Worm (Caenorhabditis elegans): ENCODE results near the gene C39E9.12.

Gene C39E9.12

DNA sequence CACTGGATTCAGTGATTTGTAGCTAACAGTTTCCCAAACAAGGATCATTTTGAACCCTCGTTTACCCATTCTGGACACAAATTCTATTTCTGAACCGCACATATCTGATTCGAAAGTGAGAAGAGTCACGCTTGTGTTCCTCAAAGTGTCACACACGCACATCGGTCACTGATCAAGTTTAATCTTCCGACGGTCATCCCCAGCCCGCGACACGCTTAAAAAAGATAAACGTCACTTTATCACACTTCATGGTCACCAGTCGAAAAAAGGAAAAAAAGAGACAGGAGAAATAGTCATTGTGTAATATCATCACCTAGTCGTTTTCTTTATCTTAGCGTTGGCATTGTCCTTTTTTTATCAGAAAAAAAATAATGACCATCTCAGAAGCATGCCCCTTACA is 16.1 kb upstream of the C39E9.12 start (continued):
- no peak for TF ChIP-seq aha-1 (tag; optimal IDR thresholded peaks at IDR 0.05)
- TF ChIP-seq tbx-2 (tag; optimal IDR thresholded peaks at IDR 0.05) = no peak
- peak in 1 of 2 experiments; percentile 50 for TF ChIP-seq lin-35 (GFP tag; optimal IDR thresholded peaks at IDR 0.05)
- peak; percentile 54 for TF ChIP-seq nhr-20 (tag; optimal IDR thresholded peaks at IDR 0.05)
- TF ChIP-seq nhr-12 (tag; optimal IDR thresholded peaks at IDR 0.05) = no peak
- no peak for TF ChIP-seq nhr-237 (tag; optimal IDR thresholded peaks at IDR 0.05)
- peak in 2 of 6 experiments; percentile 44 to 78 for TF ChIP-seq elt-3 (tag; optimal IDR thresholded peaks at IDR 0.05)
- TF ChIP-seq nhr-77 (tag; optimal IDR thresholded peaks at IDR 0.05) = no peak

DNA sequence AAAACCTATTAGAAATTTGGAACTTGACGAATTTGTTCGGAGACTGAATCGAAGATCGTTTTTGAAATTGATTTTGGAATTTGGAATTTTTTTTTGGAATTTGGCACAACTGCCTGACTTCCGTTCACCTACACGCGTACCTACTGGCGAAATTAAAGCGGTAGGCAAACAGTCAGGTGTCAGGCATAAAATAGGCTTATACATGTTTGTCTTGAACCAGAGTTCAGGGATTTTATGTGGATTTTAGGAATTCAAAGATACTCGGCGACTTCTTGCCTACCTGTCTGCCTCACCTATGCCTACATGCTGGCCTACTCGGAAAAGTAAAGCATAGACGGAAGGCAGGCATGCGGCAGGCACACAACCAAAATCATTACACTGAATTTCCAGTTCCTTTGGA is 15.5 kb upstream of the C39E9.12 start:
- TF ChIP-seq zip-4 (GFP tag; optimal IDR thresholded peaks at IDR 0.05) = no peak
- TF ChIP-seq ceh-8 (GFP tag; optimal IDR thresholded peaks at IDR 0.05) = no peak
- TF ChIP-seq ama-1 (optimal IDR thresholded peaks at IDR 0.05) = no peak
- no peak for TF ChIP-seq egl-13 (tag; optimal IDR thresholded peaks at IDR 0.05)
- TF ChIP-seq F16B12.6 (tag; optimal IDR thresholded peaks at IDR 0.05) = no peak
- TF ChIP-seq mdl-1 (tag; optimal IDR thresholded peaks at IDR 0.05) = no peak
- no peak for TF ChIP-seq pag-3 (tag; optimal IDR thresholded peaks at IDR 0.05; ENCODE audit: borderline replicate concordance, insufficient read depth)
- no peak for TF ChIP-seq snu-23 (GFP tag; optimal IDR thresholded peaks at IDR 0.05)
- no peak for TF ChIP-seq unc-130 (tag; optimal IDR thresholded peaks at IDR 0.05)
- TF ChIP-seq unc-30 (tag; optimal IDR thresholded peaks at IDR 0.05) = no peak
- no peak for TF ChIP-seq sox-4 (tag; optimal IDR thresholded peaks at IDR 0.05)
- no peak for TF ChIP-seq dsc-1 (tag; optimal IDR thresholded peaks at IDR 0.05)
- TF ChIP-seq nhr-85 (tag) = no peak
- no peak for TF ChIP-seq mab-9 (GFP tag; IDR thresholded peaks at IDR 0.05)
- no peak for TF ChIP-seq C34B4.2 (tag; optimal IDR thresholded peaks at IDR 0.05)
- TF ChIP-seq ceh-90 (tag; optimal IDR thresholded peaks at IDR 0.05) = no peak
- TF ChIP-seq irx-1 (tag; optimal IDR thresholded peaks at IDR 0.05) = no peak
- TF ChIP-seq ces-1 (GFP tag; optimal IDR thresholded peaks at IDR 0.05) = no peak
- no peak for TF ChIP-seq efl-1 (optimal IDR thresholded peaks at IDR 0.05)
- TF ChIP-seq efl-1 (GFP tag; optimal IDR thresholded peaks at IDR 0.05 in 1 of 2) = no peak
- TF ChIP-seq hpl-2 (GFP tag; optimal IDR thresholded peaks at IDR 0.05) = no peak

DNA sequence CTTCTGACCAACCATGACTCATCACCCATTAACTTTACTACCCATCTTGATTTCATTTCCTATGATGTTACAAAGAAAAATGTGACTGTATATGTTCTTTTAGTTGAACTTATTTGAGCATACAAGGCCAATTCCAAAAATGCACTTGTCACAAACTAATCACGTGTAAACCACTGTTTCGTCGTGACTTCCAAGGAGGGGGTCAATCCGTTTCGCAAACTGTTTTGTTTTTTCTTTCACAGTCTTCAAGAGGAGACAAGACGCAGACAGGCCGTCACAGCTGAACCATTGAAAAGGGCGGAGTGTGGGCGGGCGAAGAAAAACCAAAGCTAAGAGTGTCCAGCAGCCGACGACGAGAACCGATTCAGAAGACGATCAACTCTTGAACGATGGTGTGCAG is 14.7 kb upstream of the C39E9.12 start, which contains the start of gene C39E9.8:
C39E9.8 (plus strand) TSS at position 328 of the 400 bp plus-strand sequence.
- TF ChIP-seq snpc-4 (tag; optimal IDR thresholded peaks at IDR 0.05) (no peak), aha-1 (tag; optimal IDR thresholded peaks at IDR 0.05) (no peak), hpl-2 (GFP tag; optimal IDR thresholded peaks at IDR 0.05) (no peak), nhr-28 (tag; optimal IDR thresholded peaks at IDR 0.05) (no peak), unc-62 (GFP tag; optimal IDR thresholded peaks at IDR 0.05) (no peak), sup-37 (GFP tag; optimal IDR thresholded peaks at IDR 0.05) (no peak), tlp-1 (tag; optimal IDR thresholded peaks at IDR 0.05) (no peak), nhr-19 (GFP tag; conservative IDR thresholded peaks at IDR 0.05) (peak; percentile 35), pag-3 (tag; optimal IDR thresholded peaks at IDR 0.05; ENCODE audit: borderline replicate concordance, insufficient read depth) (no peak), sptf-1 (tag; optimal IDR thresholded peaks at IDR 0.05) (no peak), ztf-4 (tag; optimal IDR thresholded peaks at IDR 0.05) (no peak), nhr-20 (tag; optimal IDR thresholded peaks at IDR 0.05) (peak; percentile 60), C34B4.2 (tag; optimal IDR thresholded peaks at IDR 0.05) (no peak), isw-1 (GFP tag; IDR thresholded peaks at IDR 0.05) (no peak), pqm-1 (tag; optimal IDR thresholded peaks at IDR 0.05) (no peak), ztf-11 (tag; optimal IDR thresholded peaks at IDR 0.05) (no peak), ces-1 (GFP tag; optimal IDR thresholded peaks at IDR 0.05) (no peak), nhr-71 (tag; optimal IDR thresholded peaks at IDR 0.05) (peak; percentile 62), irx-1 (tag; optimal IDR thresholded peaks at IDR 0.05) (no peak), nhr-12 (tag; optimal IDR thresholded peaks at IDR 0.05) (no peak), hlh-17 (GFP tag; optimal IDR thresholded peaks at IDR 0.05; ENCODE audit: borderline replicate concordance) (no peak), lin-14 (GFP tag; optimal IDR thresholded peaks at IDR 0.05) (peak; percentile 70), unc-86 (tag; optimal IDR thresholded peaks at IDR 0.05) (no peak), unc-130 (tag; optimal IDR thresholded peaks at IDR 0.05) (no peak), zip-4 (GFP tag; optimal IDR thresholded peaks at IDR 0.05) (no peak), egl-13 (tag; optimal IDR thresholded peaks at IDR 0.05) (no peak), tbx-2 (tag; optimal IDR thresholded peaks at IDR 0.05) (no peak), unc-98 (GFP tag; IDR thresholded peaks at IDR 0.05) (no peak), snu-23 (GFP tag; optimal IDR thresholded peaks at IDR 0.05) (peak; percentile 25), mdl-1 (tag; optimal IDR thresholded peaks at IDR 0.05) (peak in 1 of 2 experiments; percentile 18), aly-2 (tag; optimal IDR thresholded peaks at IDR 0.05) (no peak), grh-1 (GFP tag; IDR thresholded peaks at IDR 0.05) (peak; percentile 23; the same call in 1 of the 2 replicates), dsc-1 (tag; optimal IDR thresholded peaks at IDR 0.05) (no peak), F16B12.6 (tag; optimal IDR thresholded peaks at IDR 0.05) (no peak), nhr-90 (tag; optimal IDR thresholded peaks at IDR 0.05; ENCODE audit: poor library complexity) (peak; percentile 43), pax-3 (tag; optimal IDR thresholded peaks at IDR 0.05) (no peak)

Measured in whole organism, L1 larva.